Worm (Caenorhabditis elegans) whole organism, L4 larva: ENCODE measurements around the gene sel-13.

Experiments used
- D1046.2 ChIP-seq: fragments of 200-800 bp; sonication (Bioruptor generic); IDR thresholded peaks from 2 replicates; pipeline ENCODE4 v1.3.6; 2022; ENCODE audit warnings: missing genetic modification characterization, missing compliant biosample characterization
- F26F4.8 ChIP-seq: fragments of 200-800 bp; sonication (Bioruptor generic); conservative IDR thresholded peaks from 2 replicates; pipeline ENCODE4 v1.3.6; 2022; ENCODE audit warnings: missing genetic modification characterization, missing compliant biosample characterization
- F37D6.2 ChIP-seq: sonication (generic microtip); optimal IDR thresholded peaks from 2 replicates; lab custom pipeline; 2016; ENCODE audit warnings: mild to moderate bottlenecking, missing genetic modification characterization, missing compliant biosample characterization
- F44E2.7 ChIP-seq: fragments of 200-800 bp; sonication (Bioruptor generic); IDR thresholded peaks from 2 replicates; pipeline ENCODE4 v2.1.2; 2022; ENCODE audit warnings: missing genetic modification characterization, missing compliant biosample characterization
- R02D3.7 ChIP-seq: fragments of 150-350 bp; sonication (generic microtip); optimal IDR thresholded peaks from 3 replicates; lab custom pipeline; 2014; ENCODE audit warnings: missing biosample characterization, missing genetic modification characterization
- T26A8.4 ChIP-seq: fragments of 200-800 bp; sonication (Bioruptor generic); IDR thresholded peaks from 2 replicates; pipeline ENCODE4 v1.3.6; 2022; ENCODE audit warnings: missing genetic modification characterization, missing compliant biosample characterization
- ZK337.2 ChIP-seq: fragments of 200-800 bp; sonication (Bioruptor generic); IDR thresholded peaks from 2 replicates; pipeline ENCODE4 v1.3.6; 2022; ENCODE audit warnings: missing genetic modification reagents, missing genetic modification characterization, missing compliant biosample characterization
- aha-1 ChIP-seq: fragments of 150-350 bp; peaks from one replicate; lab custom pipeline; 2014; ENCODE audit warnings: missing biosample characterization, missing genetic modification characterization
- aly-2 ChIP-seq: sonication (generic microtip); optimal IDR thresholded peaks from 2 replicates; lab custom pipeline; 2018; ENCODE audit warnings: missing biosample characterization, missing genetic modification characterization
- ama-1 ChIP-seq: fragments of 150-350 bp; optimal IDR thresholded peaks from 2 replicates; lab custom pipeline; 2014; ENCODE audit warnings: inconsistent platforms, mixed read lengths
- arid-1 ChIP-seq: fragments of 200-800 bp; sonication (Bioruptor generic); conservative IDR thresholded peaks from 2 replicates; pipeline ENCODE4 v1.3.6; 2022; ENCODE audit warnings: missing genetic modification reagents, missing genetic modification characterization, missing compliant biosample characterization
- ceh-20 ChIP-seq: fragments of 200-800 bp; sonication (Bioruptor generic); IDR thresholded peaks from 2 replicates; pipeline ENCODE4 v1.3.6; 2022; ENCODE audit warnings: missing genetic modification reagents, missing genetic modification characterization, missing compliant biosample characterization
- ceh-28 ChIP-seq: fragments of 150-350 bp; optimal IDR thresholded peaks from 2 replicates; lab custom pipeline; 2014; ENCODE audit warnings: missing biosample characterization, missing genetic modification reagents, missing genetic modification characterization
- ceh-32 ChIP-seq: sonication (generic microtip); optimal IDR thresholded peaks from 2 replicates; lab custom pipeline; 2016; ENCODE audit warnings: mild to moderate bottlenecking, missing genetic modification characterization, missing compliant biosample characterization; ENCODE audit not compliant: poor library complexity
- ceh-44 ChIP-seq: fragments of 200-800 bp; sonication (Bioruptor generic); IDR thresholded peaks from 2 replicates; pipeline ENCODE4 v1.3.6; 2022; ENCODE audit warnings: missing genetic modification reagents, missing genetic modification characterization, missing compliant biosample characterization
- ceh-82 ChIP-seq: sonication (generic microtip); optimal IDR thresholded peaks from 2 replicates; lab custom pipeline; 2017; ENCODE audit warnings: missing biosample characterization, missing genetic modification characterization
- cey-2 ChIP-seq: sonication (generic microtip); optimal IDR thresholded peaks from 3 replicates; lab custom pipeline; 2017; ENCODE audit warnings: missing genetic modification characterization, mild to moderate bottlenecking, missing compliant biosample characterization, antibody characterized with exemption, borderline replicate concordance; ENCODE audit not compliant: insufficient read depth
- daf-19 ChIP-seq: fragments of 200-800 bp; sonication (Bioruptor generic); conservative IDR thresholded peaks from 2 replicates; pipeline ENCODE4 v1.3.6; 2022; ENCODE audit warnings: missing genetic modification characterization, missing compliant biosample characterization
- daf-8 ChIP-seq: fragments of 200-800 bp; sonication (Bioruptor generic); IDR thresholded peaks from 2 replicates; pipeline ENCODE4 v1.3.6; 2022; ENCODE audit warnings: missing genetic modification characterization, missing compliant biosample characterization
- dmd-8 ChIP-seq: fragments of 200-800 bp; sonication (Bioruptor generic); IDR thresholded peaks from 2 replicates; pipeline ENCODE4 v1.3.6; 2022; ENCODE audit warnings: missing genetic modification characterization, missing compliant biosample characterization
- dmd-9 ChIP-seq: fragments of 200-800 bp; sonication (Bioruptor generic); IDR thresholded peaks from 2 replicates; pipeline ENCODE4 v1.3.6; 2022; ENCODE audit warnings: missing genetic modification reagents, missing genetic modification characterization, missing compliant biosample characterization
- dve-1 ChIP-seq: sonication (generic microtip); optimal IDR thresholded peaks from 2 replicates; lab custom pipeline; 2017; ENCODE audit warnings: antibody characterized with exemption, mild to moderate bottlenecking, missing genetic modification characterization, missing compliant biosample characterization; ENCODE audit not compliant: insufficient read depth
- egl-27 ChIP-seq: sonication (generic microtip); optimal IDR thresholded peaks from 3 replicates; lab custom pipeline; 2017; ENCODE audit warnings: missing biosample characterization, missing genetic modification reagents, missing genetic modification characterization
- egl-43 ChIP-seq: fragments of 200-800 bp; sonication (Bioruptor generic); IDR thresholded peaks from 2 replicates; pipeline ENCODE4 v1.3.6; 2022; ENCODE audit warnings: missing genetic modification reagents, missing genetic modification characterization, missing compliant biosample characterization
- fos-1 ChIP-seq: fragments of 150-350 bp; optimal IDR thresholded peaks from 2 replicates; lab custom pipeline; 2014; ENCODE audit warnings: missing biosample characterization, missing genetic modification characterization
- gei-8 ChIP-seq: fragments of 200-800 bp; sonication (Bioruptor generic); optimal IDR thresholded peaks from 2 replicates; lab custom pipeline; 2018; ENCODE audit warnings: mild to moderate bottlenecking, missing genetic modification characterization, missing compliant biosample characterization
- hlh-11 ChIP-seq: fragments of 200-800 bp; sonication (Bioruptor generic); optimal IDR thresholded peaks from 2 replicates; lab custom pipeline; 2018; ENCODE audit warnings: mild to moderate bottlenecking, missing genetic modification characterization, missing compliant biosample characterization
- hlh-30 ChIP-seq: sonication (generic microtip); optimal IDR thresholded peaks from 2 replicates; lab custom pipeline; 2017; ENCODE audit warnings: antibody characterized with exemption, mild to moderate bottlenecking, missing genetic modification characterization, missing compliant biosample characterization; ENCODE audit not compliant: insufficient read depth
- hmg-1.1 ChIP-seq: fragments of 200-800 bp; sonication (Bioruptor generic); IDR thresholded peaks from 2 replicates; pipeline ENCODE4 v1.3.6; 2022; ENCODE audit warnings: missing genetic modification reagents, missing genetic modification characterization, missing compliant biosample characterization
- lim-7 ChIP-seq: fragments of 200-800 bp; sonication (Bioruptor generic); IDR thresholded peaks from 2 replicates; pipeline ENCODE4 v1.3.6; 2022; ENCODE audit warnings: missing genetic modification characterization, missing compliant biosample characterization
- lin-13 ChIP-seq: fragments of 150-350 bp; optimal IDR thresholded peaks from 2 replicates; lab custom pipeline; 2014; ENCODE audit warnings: missing biosample characterization, missing genetic modification reagents, missing genetic modification characterization
- lin-38 ChIP-seq: fragments of 200-800 bp; sonication (Bioruptor generic); IDR thresholded peaks from 2 replicates; pipeline ENCODE4 v1.3.6; 2022; ENCODE audit warnings: missing genetic modification reagents, missing genetic modification characterization, missing compliant biosample characterization
- lin-39 ChIP-seq: fragments of 150-350 bp; optimal IDR thresholded peaks from 2 replicates; lab custom pipeline; 2014; ENCODE audit warnings: missing biosample characterization, missing genetic modification reagents, missing genetic modification characterization
- mdl-1 ChIP-seq, 2 experiments: fragments of 150-350 bp in 1 of 2; sonication (generic microtip) in 1 of 2; optimal IDR thresholded peaks; 2 replicates each; lab custom pipeline; 2014 to 2017; ENCODE audit warnings: missing biosample characterization in 2 of 2, missing genetic modification characterization in 2 of 2
- mxl-2 ChIP-seq: fragments of 200-800 bp; sonication (Bioruptor generic); conservative IDR thresholded peaks from 2 replicates; pipeline ENCODE4 v1.3.6; 2022; ENCODE audit warnings: missing genetic modification reagents, missing genetic modification characterization, missing compliant biosample characterization
- mxl-3 ChIP-seq: fragments of 200-800 bp; sonication (Bioruptor generic); optimal IDR thresholded peaks from 2 replicates; lab custom pipeline; 2018; ENCODE audit warnings: mild to moderate bottlenecking, missing genetic modification characterization, missing compliant biosample characterization
- nhr-102 ChIP-seq: sonication (generic microtip); optimal IDR thresholded peaks from 2 replicates; lab custom pipeline; 2016; ENCODE audit warnings: mild to moderate bottlenecking, missing genetic modification characterization, moderate library complexity, missing compliant biosample characterization
- nhr-41 ChIP-seq: fragments of 200-800 bp; sonication (Bioruptor generic); IDR thresholded peaks from 2 replicates; pipeline ENCODE4 v1.3.6; 2022; ENCODE audit warnings: missing genetic modification reagents, missing genetic modification characterization, missing compliant biosample characterization
- nhr-77 ChIP-seq: fragments of 150-350 bp; optimal IDR thresholded peaks from 2 replicates; lab custom pipeline; 2014; ENCODE audit warnings: missing biosample characterization, missing genetic modification characterization
- pha-4 ChIP-seq, 2 experiments: fragments of 150-350 bp in 1 of 2; fragments of 200-800 bp in 1 of 2; sonication (Bioruptor generic) in 1 of 2; IDR thresholded peaks in 1 of 2; optimal IDR thresholded peaks in 1 of 2; 2 replicates each; pipeline versions ENCODE4 v1.3.6 to Lab custom; 2014 to 2022; ENCODE audit warnings: missing genetic modification characterization in 2 of 2, missing genetic modification reagents in 2 of 2, missing biosample characterization in 1 of 2, missing compliant biosample characterization in 1 of 2
- saeg-2 ChIP-seq: fragments of 200-800 bp; sonication (Bioruptor generic); IDR thresholded peaks from 2 replicates; pipeline ENCODE4 v1.3.6; 2022; ENCODE audit warnings: missing genetic modification reagents, missing genetic modification characterization, missing compliant biosample characterization
- sdz-12 ChIP-seq: fragments of 200-800 bp; sonication (Bioruptor generic); optimal IDR thresholded peaks from 2 replicates; lab custom pipeline; 2018; ENCODE audit warnings: mild to moderate bottlenecking, missing genetic modification characterization, missing compliant biosample characterization
- set-16 ChIP-seq: fragments of 200-800 bp; sonication (Bioruptor generic); IDR thresholded peaks from 2 replicates; pipeline ENCODE4 v1.3.6; 2022; ENCODE audit warnings: missing genetic modification reagents, missing genetic modification characterization, missing compliant biosample characterization
- snpc-4 ChIP-seq: fragments of 150-350 bp; optimal IDR thresholded peaks from 2 replicates; lab custom pipeline; 2014; ENCODE audit warnings: missing biosample characterization, missing genetic modification characterization
- spr-1 ChIP-seq: sonication (generic microtip); optimal IDR thresholded peaks from 2 replicates; lab custom pipeline; 2016; ENCODE audit warnings: mild to moderate bottlenecking, missing genetic modification characterization, missing compliant biosample characterization
- spr-3 ChIP-seq: fragments of 200-800 bp; sonication (Bioruptor generic); optimal IDR thresholded peaks from 2 replicates; lab custom pipeline; 2018; ENCODE audit warnings: mild to moderate bottlenecking, missing genetic modification characterization, missing compliant biosample characterization
- tra-1 ChIP-seq: fragments of 200-800 bp; sonication (Bioruptor generic); IDR thresholded peaks from 2 replicates; pipeline ENCODE4 v1.3.6; 2022; ENCODE audit warnings: missing genetic modification reagents, missing genetic modification characterization, missing compliant biosample characterization
- unc-130 ChIP-seq: sonication (generic microtip); optimal IDR thresholded peaks from 2 replicates; lab custom pipeline; 2016; ENCODE audit warnings: missing genetic modification reagents, missing genetic modification characterization, missing compliant biosample characterization
- zag-1 ChIP-seq: fragments of 150-350 bp; optimal IDR thresholded peaks from 2 replicates; lab custom pipeline; 2014; ENCODE audit warnings: missing biosample characterization, missing genetic modification characterization
- zip-2 ChIP-seq: fragments of 150-350 bp; optimal IDR thresholded peaks from 2 replicates; lab custom pipeline; 2014; ENCODE audit warnings: missing biosample characterization, missing genetic modification characterization

The sel-13 gene

DNA sequence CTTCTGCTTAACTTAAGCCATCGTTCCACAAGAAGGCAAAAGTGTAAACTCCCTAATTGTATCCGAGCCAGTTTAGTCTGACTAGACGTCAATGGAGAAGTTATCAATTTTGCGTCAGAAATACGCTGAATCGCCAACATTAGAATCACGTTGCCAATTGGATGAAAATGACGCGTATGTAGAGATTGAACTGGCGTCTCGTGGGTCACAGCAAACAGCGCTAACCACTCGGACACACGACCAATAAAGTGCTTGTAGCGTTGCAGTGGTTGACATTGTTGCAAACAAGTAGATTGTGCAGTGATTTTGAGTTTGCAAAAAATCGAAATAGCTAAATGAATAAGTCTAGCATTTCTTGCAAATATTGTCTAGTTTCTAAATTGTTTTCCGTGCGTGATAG lies 10.4 kb downstream of the sel-13 start (continued):
- no peak for TF ChIP-seq fos-1
- TF ChIP-seq mdl-1 (tag; optimal IDR thresholded peaks at IDR 0.05; lab: Kevin White, UChicago), result peak in 1 of 2 experiments; percentile 73
- TF ChIP-seq hlh-30, result peak; percentile 87
- peak; percentile 91 for TF ChIP-seq nhr-41
- peak; percentile 93 for TF ChIP-seq dmd-8
- TF ChIP-seq spr-3 (GFP tag; lab: Kevin White, UChicago), result peak; percentile 83
- no peak for TF ChIP-seq egl-27 (tag; lab: Kevin White, UChicago)
- no peak for TF ChIP-seq zag-1 (tag; lab: Kevin White, UChicago)
- peak; percentile 84 for TF ChIP-seq dmd-9 (GFP tag; lab: Robert Waterston, UW)
- TF ChIP-seq gei-8 (GFP tag; lab: Kevin White, UChicago), result peak; percentile 84
- TF ChIP-seq ama-1 (lab: Kevin White, UChicago), result no peak
- TF ChIP-seq aha-1 (tag; lab: Kevin White, UChicago), result peak; percentile 90
- TF ChIP-seq D1046.2 (GFP tag; lab: Robert Waterston, UW), result peak; percentile 84
- TF ChIP-seq dve-1 (tag; lab: Kevin White, UChicago), result peak; percentile 76
- TF ChIP-seq ceh-28 (tag; lab: Kevin White, UChicago), result no peak
- peak; percentile 94 for TF ChIP-seq egl-43
- peak; percentile 80 for TF ChIP-seq hmg-1.1 (GFP tag; lab: Robert Waterston, UW)
- TF ChIP-seq sdz-12, result peak; percentile 87
- TF ChIP-seq ceh-20, result peak; percentile 75; the same call in 1 of the 2 replicates
- peak; percentile 76 for TF ChIP-seq hlh-11 (tag; lab: Kevin White, UChicago)
- TF ChIP-seq daf-8 (GFP tag; lab: Robert Waterston, UW), result 0 out of 2 replicates have a peak, but pooled peaks have one; percentile 59
- TF ChIP-seq arid-1 (GFP tag; lab: Robert Waterston, UW), result peak; percentile 89
- 0 out of 2 replicates have a peak, but pooled peaks have one; percentile 66 for TF ChIP-seq mxl-2
- peak; percentile 18 for TF ChIP-seq nhr-77 (tag; lab: Kevin White, UChicago)
- TF ChIP-seq snpc-4 (tag; lab: Kevin White, UChicago), result no peak
- no peak for TF ChIP-seq cey-2 (tag; lab: Kevin White, UChicago)
- TF ChIP-seq F37D6.2 (tag; lab: Kevin White, UChicago), result peak; percentile 30
- TF ChIP-seq set-16 (GFP tag; lab: Robert Waterston, UW), result no peak
- peak; percentile 78 for TF ChIP-seq T26A8.4 (GFP tag; lab: Robert Waterston, UW)
- TF ChIP-seq lin-39 (tag; lab: Kevin White, UChicago), result no peak
- 0 out of 2 replicates have a peak, but pooled peaks have one; percentile 34 for TF ChIP-seq saeg-2 (GFP tag; lab: Robert Waterston, UW)
- peak; percentile 96 for TF ChIP-seq mxl-3 (GFP tag; lab: Kevin White, UChicago)
- TF ChIP-seq F44E2.7 (GFP tag; lab: Robert Waterston, UW), result peak; percentile 78; the same call in 1 of the 2 replicates
- TF ChIP-seq daf-19 (GFP tag; lab: Robert Waterston, UW), result peak; percentile 89
- TF ChIP-seq pha-4 (GFP tag; IDR thresholded peaks at IDR 0.05; lab: Robert Waterston, UW), result peak; percentile 89
- TF ChIP-seq pha-4 (tag; optimal IDR thresholded peaks at IDR 0.05; lab: Kevin White, UChicago), result peak; percentile 53
- peak; percentile 83 for TF ChIP-seq lin-38 (GFP tag; lab: Robert Waterston, UW)
- peak; percentile 81 for TF ChIP-seq spr-1 (tag; lab: Kevin White, UChicago)
- no peak; the same call in 1 of the 2 replicates for TF ChIP-seq tra-1 (GFP tag; lab: Robert Waterston, UW)
- TF ChIP-seq nhr-102, result peak; percentile 59
- peak; percentile 56 for TF ChIP-seq zip-2
- peak; percentile 90 for TF ChIP-seq ceh-44
- TF ChIP-seq F26F4.8 (GFP tag; lab: Robert Waterston, UW), result peak; percentile 96
- no peak for TF ChIP-seq ceh-82
- peak; percentile 84 for TF ChIP-seq unc-130 (GFP tag; lab: Kevin White, UChicago)
- TF ChIP-seq R02D3.7 (tag; lab: Kevin White, UChicago), result peak; percentile 36
- TF ChIP-seq ceh-32 (tag; lab: Kevin White, UChicago), result no peak
- peak; percentile 62 for TF ChIP-seq lin-13
- TF ChIP-seq aly-2 (tag; lab: Kevin White, UChicago), result peak; percentile 40
- peak; percentile 96 for TF ChIP-seq lim-7 (GFP tag; lab: Robert Waterston, UW)
- TF ChIP-seq ZK337.2 (GFP tag; lab: Robert Waterston, UW), result no peak
